Fruit fly (Drosophila melanogaster) whole organism, embryonic: ENCODE data around the gene CG31525.

ENCODE experiments used
- Antp ChIP-seq: fragments of 200-800 bp; sonication (Bioruptor generic); optimal IDR thresholded peaks from 3 replicates; lab custom pipeline; 2016; ENCODE audit warnings: missing biosample characterization, missing genetic modification characterization
- Asciz ChIP-seq: fragments of 200-800 bp; sonication (Bioruptor generic); optimal IDR thresholded peaks from 2 replicates; lab custom pipeline; 2017; ENCODE audit warnings: missing biosample characterization, mild to moderate bottlenecking, missing genetic modification characterization, missing genetic modification reagents
- Blimp-1 ChIP-seq: fragments of 200-800 bp; sonication (Bioruptor generic); optimal IDR thresholded peaks from 3 replicates; lab custom pipeline; 2018; ENCODE audit warnings: missing biosample characterization, missing genetic modification characterization, mild to moderate bottlenecking, moderate library complexity, missing genetic modification reagents
- BtbVII ChIP-seq: fragments of 200-800 bp; sonication (Bioruptor generic); optimal IDR thresholded peaks from 3 replicates; lab custom pipeline; 2017; ENCODE audit warnings: missing biosample characterization, mild to moderate bottlenecking, missing genetic modification characterization
- C15 ChIP-seq: fragments of 200-800 bp; sonication (Bioruptor generic); IDR thresholded peaks from 3 replicates; pipeline ENCODE4 v1.3.6; 2022; ENCODE audit warnings: missing biosample characterization, missing genetic modification characterization
- CG1233 ChIP-seq: fragments of 200-800 bp; sonication (Bioruptor generic); optimal IDR thresholded peaks from 4 replicates; lab custom pipeline; 2018; ENCODE audit warnings: missing biosample characterization, mild to moderate bottlenecking, missing genetic modification characterization
- CG13123 ChIP-seq: fragments of 200-800 bp; sonication (Bioruptor generic); optimal IDR thresholded peaks from 2 replicates; lab custom pipeline; 2016; ENCODE audit warnings: missing biosample characterization, missing genetic modification characterization
- CG15514 ChIP-seq: fragments of 200-800 bp; sonication (Bioruptor generic); optimal IDR thresholded peaks from 3 replicates; lab custom pipeline; 2017; ENCODE audit warnings: missing biosample characterization, missing genetic modification characterization, mild to moderate bottlenecking, moderate library complexity, missing genetic modification reagents
- CG15696 ChIP-seq: fragments of 200-800 bp; sonication (Bioruptor generic); optimal IDR thresholded peaks from 2 replicates; lab custom pipeline; 2019; ENCODE audit warnings: missing biosample characterization, mild to moderate bottlenecking, missing genetic modification characterization, moderate library complexity
- CG16815 ChIP-seq: fragments of 200-800 bp; sonication (Bioruptor generic); optimal IDR thresholded peaks from 3 replicates; lab custom pipeline; 2017; ENCODE audit warnings: missing biosample characterization, mild to moderate bottlenecking, missing genetic modification characterization
- CG17829 ChIP-seq: fragments of 200-800 bp; optimal IDR thresholded peaks from 2 replicates; lab custom pipeline; 2019; ENCODE audit warnings: missing biosample characterization, mild to moderate bottlenecking, missing genetic modification characterization, moderate library complexity
- CG18619 ChIP-seq: fragments of 200-800 bp; sonication (Bioruptor generic); optimal IDR thresholded peaks from 3 replicates; lab custom pipeline; 2017; ENCODE audit warnings: missing biosample characterization, mild to moderate bottlenecking, missing genetic modification characterization
- CG33557 ChIP-seq: fragments of 200-800 bp; sonication (Bioruptor generic); optimal IDR thresholded peaks from 2 replicates; lab custom pipeline; 2019; ENCODE audit warnings: missing biosample characterization, mild to moderate bottlenecking, missing genetic modification characterization, moderate library complexity
- CG34224 ChIP-seq: fragments of 200-800 bp; sonication (Bioruptor generic); IDR thresholded peaks from 3 replicates; pipeline ENCODE4 v1.3.6; 2022; ENCODE audit warnings: missing biosample characterization, missing genetic modification characterization; ENCODE audit not compliant: partially characterized antibody
- CG3995 ChIP-seq: fragments of 200-800 bp; sonication (Bioruptor generic); optimal IDR thresholded peaks from 3 replicates; lab custom pipeline; 2016; ENCODE audit warnings: missing biosample characterization, missing genetic modification characterization
- CG6854 ChIP-seq: fragments of 200-800 bp; sonication (Bioruptor generic); optimal IDR thresholded peaks from 3 replicates; lab custom pipeline; 2017; ENCODE audit warnings: missing biosample characterization, mild to moderate bottlenecking, missing genetic modification characterization
- CG8388 ChIP-seq: fragments of 200-800 bp; sonication (Bioruptor generic); optimal IDR thresholded peaks from 2 replicates; lab custom pipeline; 2019; ENCODE audit warnings: missing biosample characterization, mild to moderate bottlenecking, missing genetic modification characterization, moderate library complexity
- CG9609 ChIP-seq: fragments of 200-800 bp; sonication (Bioruptor generic); optimal IDR thresholded peaks from 3 replicates; lab custom pipeline; 2016; ENCODE audit warnings: missing biosample characterization, missing genetic modification characterization
- CG9817 ChIP-seq: fragments of 200-800 bp; sonication (Bioruptor generic); optimal IDR thresholded peaks from 2 replicates; lab custom pipeline; 2018; ENCODE audit warnings: missing biosample characterization, mild to moderate bottlenecking, missing genetic modification characterization, moderate library complexity
- Dad ChIP-seq: fragments of 200-800 bp; sonication (Bioruptor generic); optimal IDR thresholded peaks from 3 replicates; lab custom pipeline; 2016; ENCODE audit warnings: missing biosample characterization, missing genetic modification characterization
- Drgx ChIP-seq: fragments of 200-800 bp; sonication (Bioruptor generic); IDR thresholded peaks from 2 replicates; pipeline ENCODE4 v1.3.6; 2022; ENCODE audit warnings: missing biosample characterization, missing genetic modification characterization
- Elba2 ChIP-seq: fragments of 200-800 bp; sonication (Bioruptor generic); optimal IDR thresholded peaks from 3 replicates; lab custom pipeline; 2016; ENCODE audit warnings: missing biosample characterization, missing genetic modification characterization
- Fer3 ChIP-seq: fragments of 200-800 bp; sonication (Bioruptor generic); optimal IDR thresholded peaks from 2 replicates; lab custom pipeline; 2018; ENCODE audit warnings: missing biosample characterization, mild to moderate bottlenecking, missing genetic modification characterization, moderate library complexity
- HLH3B ChIP-seq: fragments of 200-800 bp; sonication (Bioruptor generic); IDR thresholded peaks from 2 replicates; pipeline ENCODE4 v1.3.6; 2022; ENCODE audit warnings: missing biosample characterization, missing genetic modification characterization
- Mad ChIP-seq: fragments of 200-800 bp; sonication (Bioruptor generic); optimal IDR thresholded peaks from 2 replicates; lab custom pipeline; 2016; ENCODE audit warnings: missing biosample characterization, missing genetic modification characterization
- Neu2 ChIP-seq: fragments of 200-800 bp; sonication (Bioruptor generic); optimal IDR thresholded peaks from 3 replicates; lab custom pipeline; 2016; ENCODE audit warnings: missing biosample characterization, missing genetic modification characterization, borderline replicate concordance
- Nf-YC ChIP-seq: fragments of 200-800 bp; optimal IDR thresholded peaks from 3 replicates; lab custom pipeline; 2019; ENCODE audit warnings: missing biosample characterization, mild to moderate bottlenecking, missing genetic modification characterization, moderate library complexity
- Tbp ChIP-seq: fragments of >200 bp; optimal IDR thresholded peaks from 2 replicates; lab custom pipeline; 2018; ENCODE audit warnings: missing biosample characterization, missing genetic modification characterization
- bcd ChIP-seq: fragments of 200-800 bp; sonication (Bioruptor generic); optimal IDR thresholded peaks from 2 replicates; lab custom pipeline; 2017; ENCODE audit warnings: missing biosample characterization, mild to moderate bottlenecking, missing genetic modification characterization
- ems ChIP-seq: fragments of 200-800 bp; sonication (Bioruptor generic); optimal IDR thresholded peaks from 3 replicates; lab custom pipeline; 2016; ENCODE audit warnings: missing biosample characterization, missing genetic modification characterization
- fd64A ChIP-seq: fragments of 200-800 bp; sonication (Bioruptor generic); optimal IDR thresholded peaks from 3 replicates; lab custom pipeline; 2018; ENCODE audit warnings: missing biosample characterization, mild to moderate bottlenecking, missing genetic modification characterization
- fd96Cb ChIP-seq: fragments of 200-800 bp; sonication (Bioruptor generic); optimal IDR thresholded peaks from 2 replicates; lab custom pipeline; 2018; ENCODE audit warnings: missing biosample characterization, mild to moderate bottlenecking, missing genetic modification characterization, moderate library complexity
- gcm2 ChIP-seq: fragments of 200-800 bp; sonication (Bioruptor generic); optimal IDR thresholded peaks from 2 replicates; lab custom pipeline; 2016; ENCODE audit warnings: missing biosample characterization, missing genetic modification characterization
- gem ChIP-seq: fragments of 200-800 bp; sonication (Bioruptor generic); optimal IDR thresholded peaks from 2 replicates; lab custom pipeline; 2019; ENCODE audit warnings: missing biosample characterization, mild to moderate bottlenecking, missing genetic modification characterization, moderate library complexity
- gro ChIP-seq: fragments of 200-800 bp; sonication (Bioruptor generic); optimal IDR thresholded peaks from 2 replicates; lab custom pipeline; 2016; ENCODE audit warnings: missing biosample characterization, missing genetic modification characterization
- ham ChIP-seq: fragments of 200-800 bp; sonication (Bioruptor generic); IDR thresholded peaks from 2 replicates; pipeline ENCODE4 v1.3.6; 2022; ENCODE audit warnings: missing biosample characterization, missing genetic modification characterization
- insv ChIP-seq, 2 experiments: fragments of 200-800 bp; sonication (Bioruptor generic); optimal IDR thresholded peaks; 3 replicates each; lab custom pipeline; 2016 to 2018; ENCODE audit warnings: missing biosample characterization in 2 of 2, missing genetic modification characterization in 2 of 2
- kah ChIP-seq: fragments of 200-800 bp; sonication (Bioruptor generic); optimal IDR thresholded peaks from 2 replicates; lab custom pipeline; 2018; ENCODE audit warnings: missing biosample characterization, mild to moderate bottlenecking, missing genetic modification characterization
- mirr ChIP-seq: fragments of 200-800 bp; sonication (Bioruptor generic); optimal IDR thresholded peaks from 3 replicates; lab custom pipeline; 2018; ENCODE audit warnings: missing biosample characterization, mild to moderate bottlenecking, missing genetic modification characterization
- nom ChIP-seq: fragments of 200-800 bp; sonication (Bioruptor generic); optimal IDR thresholded peaks from 2 replicates; lab custom pipeline; 2017; ENCODE audit warnings: missing biosample characterization, missing genetic modification characterization, mild to moderate bottlenecking, moderate library complexity, missing genetic modification reagents
- org-1 ChIP-seq: fragments of 200-800 bp; sonication (Bioruptor generic); optimal IDR thresholded peaks from 2 replicates; lab custom pipeline; 2017; ENCODE audit warnings: missing biosample characterization, missing genetic modification characterization
- pfk ChIP-seq: fragments of 200-800 bp; sonication (Bioruptor generic); optimal IDR thresholded peaks from 2 replicates; lab custom pipeline; 2018; ENCODE audit warnings: missing biosample characterization, mild to moderate bottlenecking, missing genetic modification characterization, moderate library complexity
- prd ChIP-seq, 3 experiments: fragments of >200 bp in 2 of 3; fragments of 200-800 bp in 1 of 3; sonication (Bioruptor generic) in 1 of 3; optimal IDR thresholded peaks in 2 of 3; IDR thresholded peaks in 1 of 3; 2 replicates in 2 of 3; 3 replicates in 1 of 3; pipeline versions ENCODE4 v1.3.6 to Lab custom; 2017 to 2022; ENCODE audit warnings: missing biosample characterization in 1 of 3, missing genetic modification characterization in 1 of 3
- sd ChIP-seq: fragments of 200-800 bp; sonication (Bioruptor generic); optimal IDR thresholded peaks from 3 replicates; lab custom pipeline; 2018; ENCODE audit warnings: missing biosample characterization, mild to moderate bottlenecking, missing genetic modification characterization, moderate library complexity
- sima ChIP-seq: fragments of 200-800 bp; sonication (Bioruptor generic); optimal IDR thresholded peaks from 2 replicates; lab custom pipeline; 2016; ENCODE audit warnings: missing biosample characterization, missing genetic modification characterization
- stc ChIP-seq: fragments of 200-800 bp; sonication (Bioruptor generic); IDR thresholded peaks from 2 replicates; pipeline ENCODE4 v1.3.6; 2022; ENCODE audit warnings: missing biosample characterization, missing genetic modification characterization
- unc-4 ChIP-seq: fragments of 200-800 bp; sonication (Bioruptor generic); IDR thresholded peaks from 2 replicates; pipeline ENCODE4 v1.3.6; 2022; ENCODE audit warnings: missing biosample characterization, missing genetic modification characterization; ENCODE audit not compliant: partially characterized antibody

CG31525 gene

dm6 chr3R:4394654-4395581, 31.9 kb upstream of the CG31525 start (continued):
- TF ChIP-seq Elba2 (GFP tag; lab: Kevin White, UChicago), result no peak
- peak; percentile 70 for TF ChIP-seq CG9817 (tag; lab: Kevin White, UChicago)
- TF ChIP-seq insv (GFP tag; optimal IDR thresholded peaks at IDR 0.05; lab: Kevin White, UChicago), result no peak
- TF ChIP-seq CG18619 (GFP tag; lab: Kevin White, UChicago), result peak; percentile 82
- TF ChIP-seq Drgx (GFP tag; lab: Robert Waterston, UW), result peak; percentile 95
- peak; percentile 46 for TF ChIP-seq gcm2 (GFP tag; lab: Kevin White, UChicago)
- TF ChIP-seq gro, result peak; percentile 95
- TF ChIP-seq Dad (GFP tag; lab: Kevin White, UChicago), result peak; percentile 82
- peak; percentile 90 for TF ChIP-seq org-1 (GFP tag; lab: Kevin White, UChicago)
- no peak for TF ChIP-seq CG15696 (tag; lab: Kevin White, UChicago)
- TF ChIP-seq CG33557 (GFP tag; lab: Kevin White, UChicago), result no peak
- TF ChIP-seq Neu2 (GFP tag; lab: Kevin White, UChicago), result no peak
- peak; percentile 75 for TF ChIP-seq CG1233 (GFP tag; lab: Kevin White, UChicago)
- no peak for TF ChIP-seq Tbp
- peak; percentile 89 for TF ChIP-seq stc
- peak; percentile 73 for TF ChIP-seq CG6854
- peak; percentile 37; the same call in 1 of the 2 replicates for TF ChIP-seq ham (GFP tag; lab: Robert Waterston, UW)
- TF ChIP-seq mirr (GFP tag; lab: Kevin White, UChicago), result peak; percentile 90
- TF ChIP-seq fd96Cb, result peak; percentile 84
- no peak for TF ChIP-seq prd (optimal IDR thresholded peaks at IDR 0.05; lab: Kevin White, UChicago)
- peak; percentile 90 for TF ChIP-seq prd (GFP tag; IDR thresholded peaks at IDR 0.05; lab: Robert Waterston, UW)
- TF ChIP-seq CG15514 (GFP tag; lab: Kevin White, UChicago), result peak; percentile 78
- peak; percentile 87 for TF ChIP-seq HLH3B (GFP tag; lab: Robert Waterston, UW)
- 0 out of 3 replicates have a peak, but pooled peaks have one; percentile 41 for TF ChIP-seq C15
- TF ChIP-seq bcd (GFP tag; lab: Kevin White, UChicago), result peak; percentile 91
- peak; percentile 84 for TF ChIP-seq BtbVII (GFP tag; lab: Kevin White, UChicago)
- TF ChIP-seq nom (GFP tag; lab: Kevin White, UChicago), result no peak
- peak; percentile 75 for TF ChIP-seq fd64A (GFP tag; lab: Kevin White, UChicago)
- peak; percentile 57 for TF ChIP-seq kah (GFP tag; lab: Kevin White, UChicago)
- peak; percentile 88 for TF ChIP-seq Fer3 (tag; lab: Kevin White, UChicago)
- peak; percentile 84 for TF ChIP-seq CG17829
- TF ChIP-seq sima (GFP tag; lab: Kevin White, UChicago), result peak; percentile 14
- TF ChIP-seq unc-4 (GFP tag; lab: Robert Waterston, UW), result no peak
- no peak for TF ChIP-seq sd (tag; lab: Kevin White, UChicago)
- peak; percentile 65 for TF ChIP-seq CG16815 (GFP tag; lab: Kevin White, UChicago)
- peak; percentile 94 for TF ChIP-seq gem
- TF ChIP-seq CG13123 (GFP tag; lab: Kevin White, UChicago), result peak; percentile 74
- TF ChIP-seq Antp (GFP tag; lab: Kevin White, UChicago), result peak; percentile 90
- no peak for TF ChIP-seq pfk (GFP tag; lab: Kevin White, UChicago)
- TF ChIP-seq ems (GFP tag; lab: Kevin White, UChicago), result peak; percentile 86
- peak; percentile 64 for TF ChIP-seq Nf-YC
- peak; percentile 66 for TF ChIP-seq Mad
- TF ChIP-seq CG34224 (GFP tag; lab: Robert Waterston, UW), result no peak
- peak; percentile 82 for TF ChIP-seq Asciz
- peak; percentile 81 for TF ChIP-seq CG8388 (GFP tag; lab: Kevin White, UChicago)
- peak; percentile 88 for TF ChIP-seq CG9609 (GFP tag; lab: Kevin White, UChicago)
- TF ChIP-seq CG3995 (GFP tag; lab: Kevin White, UChicago), result peak; percentile 47
- no peak for TF ChIP-seq Blimp-1 (GFP tag; lab: Kevin White, UChicago)
